Fruit fly (Drosophila melanogaster): Measurements from ENCODE around the gene CG6893.

- TF ChIP-seq rn (GFP tag; IDR thresholded peaks at IDR 0.05) (no peak), CG8301 (tag; optimal IDR thresholded peaks at IDR 0.05) (no peak), CG8159 (tag; optimal IDR thresholded peaks at IDR 0.05) (no peak), CG10348 (GFP tag; IDR thresholded peaks at IDR 0.05) (no peak), gl (tag; optimal IDR thresholded peaks at IDR 0.05) (no peak), Pif1A (GFP tag; optimal IDR thresholded peaks at IDR 0.05) (no peak), EcR (GFP tag; optimal IDR thresholded peaks at IDR 0.05) (no peak), Pif1B (GFP tag; optimal IDR thresholded peaks at IDR 0.05) (no peak), CG15710 (tag; optimal IDR thresholded peaks at IDR 0.05) (no peak), CG14655 (GFP tag; optimal IDR thresholded peaks at IDR 0.05) (no peak), D1 (tag; optimal IDR thresholded peaks at IDR 0.05) (no peak), CG4496 (GFP tag; IDR thresholded peaks at IDR 0.05) (no peak), Snoo (tag; optimal IDR thresholded peaks at IDR 0.05) (no peak), CG9948 (tag; optimal IDR thresholded peaks at IDR 0.05) (no peak)
Observed at dm6 chr3L:18744188-18744587, 50.2 kb downstream of the CG6893 start, which contains the start of gene CG6885.

All from whole organism, pupa.